Fruit fly (Drosophila melanogaster) whole organism, embryonic: ENCODE results near the gene CG5290.
A peak's percentile ranks its signal among the peaks of the same experiment; 100 is the strongest.

ENCODE experiments used
- CG11093 ChIP-seq: fragments of 200-800 bp; sonication (Bioruptor generic); IDR thresholded peaks from 3 replicates; pipeline ENCODE4 v1.3.6; 2022; ENCODE audit warnings: missing biosample characterization, missing genetic modification characterization
- CG11247 ChIP-seq: fragments of 200-800 bp; sonication (Bioruptor generic); IDR thresholded peaks from 2 replicates; pipeline ENCODE4 v1.3.6; 2022; ENCODE audit warnings: missing biosample characterization, missing genetic modification characterization
- CG17186 ChIP-seq: fragments of 200-800 bp; sonication (Bioruptor generic); optimal IDR thresholded peaks from 3 replicates; lab custom pipeline; 2017; ENCODE audit warnings: missing biosample characterization, missing genetic modification reagents, missing genetic modification characterization
- CG3065 ChIP-seq: fragments of 200-800 bp; sonication (Bioruptor generic); optimal IDR thresholded peaks from 2 replicates; lab custom pipeline; 2016; ENCODE audit warnings: missing biosample characterization, missing genetic modification characterization
- CG31388 ChIP-seq: fragments of 200-800 bp; sonication (Bioruptor generic); optimal IDR thresholded peaks from 2 replicates; lab custom pipeline; 2016; ENCODE audit warnings: missing biosample characterization, missing genetic modification characterization
- CG3163 ChIP-seq: fragments of 200-800 bp; sonication (Bioruptor generic); optimal IDR thresholded peaks from 3 replicates; lab custom pipeline; 2016; ENCODE audit warnings: missing biosample characterization, missing genetic modification characterization
- CG4328 ChIP-seq: fragments of 200-800 bp; sonication (Bioruptor generic); optimal IDR thresholded peaks from 3 replicates; lab custom pipeline; 2017; ENCODE audit warnings: missing biosample characterization, missing genetic modification reagents, missing genetic modification characterization
- CG5953 ChIP-seq: fragments of 200-800 bp; sonication (Bioruptor generic); IDR thresholded peaks from 2 replicates; pipeline ENCODE4 v1.3.6; 2022; ENCODE audit warnings: missing biosample characterization, missing genetic modification characterization
- CG8944 ChIP-seq: fragments of 200-800 bp; sonication (Bioruptor generic); optimal IDR thresholded peaks from 3 replicates; lab custom pipeline; 2016; ENCODE audit warnings: missing biosample characterization, missing genetic modification characterization
- CkIIα-i1 ChIP-seq: fragments of 200-800 bp; sonication (Bioruptor generic); IDR thresholded peaks from 2 replicates; pipeline ENCODE4 v1.3.6; 2022; ENCODE audit warnings: missing biosample characterization, missing genetic modification characterization
- Dfd ChIP-seq, 2 experiments: fragments of >200 bp; optimal IDR thresholded peaks; 2 replicates each; lab custom pipeline; 2017; ENCODE audit warnings: missing biosample characterization in 2 of 2, missing genetic modification characterization in 2 of 2
- Doc3 ChIP-seq: fragments of 200-800 bp; sonication (Bioruptor generic); IDR thresholded peaks from 3 replicates; pipeline ENCODE4 v1.3.6; 2022; ENCODE audit warnings: missing biosample characterization, missing genetic modification characterization; ENCODE audit not compliant: partially characterized antibody
- Eip74EF ChIP-seq, 2 experiments: fragments of 200-800 bp in 1 of 2; fragments of >200 bp in 1 of 2; sonication (Bioruptor generic) in 1 of 2; optimal IDR thresholded peaks; 2 replicates each; lab custom pipeline; 2017 to 2019; ENCODE audit warnings: missing biosample characterization in 2 of 2, missing genetic modification characterization in 2 of 2, mild to moderate bottlenecking in 1 of 2, moderate library complexity in 1 of 2
- Elba2 ChIP-seq: fragments of 200-800 bp; sonication (Bioruptor generic); optimal IDR thresholded peaks from 3 replicates; lab custom pipeline; 2016; ENCODE audit warnings: missing biosample characterization, missing genetic modification characterization
- Ets65A ChIP-seq: fragments of 200-800 bp; sonication (Bioruptor generic); peaks from one replicate; lab custom pipeline; 2016; ENCODE audit warnings: missing biosample characterization, missing genetic modification characterization
- Gug ChIP-seq: fragments of 200-800 bp; sonication (Bioruptor generic); IDR thresholded peaks from 4 replicates; pipeline ENCODE4 v1.3.6; 2022; ENCODE audit warnings: missing biosample characterization, missing genetic modification characterization
- HLH3B ChIP-seq: fragments of 200-800 bp; sonication (Bioruptor generic); IDR thresholded peaks from 2 replicates; pipeline ENCODE4 v1.3.6; 2022; ENCODE audit warnings: missing biosample characterization, missing genetic modification characterization
- Mad ChIP-seq: fragments of 200-800 bp; sonication (Bioruptor generic); optimal IDR thresholded peaks from 2 replicates; lab custom pipeline; 2016; ENCODE audit warnings: missing biosample characterization, missing genetic modification characterization
- Med ChIP-seq: fragments of 200-800 bp; sonication (Bioruptor generic); peaks from one replicate; lab custom pipeline; 2016; ENCODE audit warnings: missing biosample characterization, missing genetic modification characterization, mild to moderate bottlenecking, inconsistent platforms, moderate library complexity
- NFAT ChIP-seq: fragments of 200-800 bp; sonication (Bioruptor generic); IDR thresholded peaks from 2 replicates; pipeline ENCODE4 v1.3.6; 2022; ENCODE audit warnings: missing biosample characterization, missing genetic modification characterization
- Optix ChIP-seq: fragments of 200-800 bp; sonication (Bioruptor generic); IDR thresholded peaks from 3 replicates; pipeline ENCODE4 v1.3.6; 2022; ENCODE audit warnings: missing biosample characterization, missing genetic modification characterization
- Xbp1 ChIP-seq: fragments of 200-800 bp; sonication (Bioruptor generic); optimal IDR thresholded peaks from 3 replicates; lab custom pipeline; 2016; ENCODE audit warnings: missing biosample characterization, mild to moderate bottlenecking, missing genetic modification characterization
- bsh ChIP-seq, 2 experiments: fragments of 200-800 bp; sonication (Bioruptor generic); optimal IDR thresholded peaks; 2 replicates each; lab custom pipeline; 2017 to 2018; ENCODE audit warnings: mild to moderate bottlenecking in 2 of 2, missing biosample characterization in 2 of 2, missing genetic modification characterization in 2 of 2, moderate library complexity in 1 of 2
- btn ChIP-seq: fragments of 200-800 bp; sonication (Bioruptor generic); optimal IDR thresholded peaks from 2 replicates; lab custom pipeline; 2016; ENCODE audit warnings: missing biosample characterization, missing genetic modification characterization
- chinmo ChIP-seq: fragments of 200-800 bp; sonication (Bioruptor generic); IDR thresholded peaks from 4 replicates; pipeline ENCODE4 v1.3.6; 2022; ENCODE audit warnings: missing biosample characterization, missing genetic modification characterization; ENCODE audit not compliant: partially characterized antibody
- cwo ChIP-seq: fragments of 200-800 bp; sonication (Bioruptor generic); optimal IDR thresholded peaks from 3 replicates; lab custom pipeline; 2017; ENCODE audit warnings: missing biosample characterization, missing genetic modification characterization, mild to moderate bottlenecking, moderate library complexity, missing genetic modification reagents
- dysf ChIP-seq: fragments of 200-800 bp; sonication (Bioruptor generic); IDR thresholded peaks from 3 replicates; pipeline ENCODE4 v1.3.6; 2022; ENCODE audit warnings: missing biosample characterization, missing genetic modification characterization
- eyg ChIP-seq: fragments of 200-800 bp; sonication (Bioruptor generic); optimal IDR thresholded peaks from 3 replicates; lab custom pipeline; 2016; ENCODE audit warnings: missing biosample characterization, missing genetic modification characterization
- ftz-f1 ChIP-seq: fragments of 200-800 bp; sonication (Bioruptor generic); optimal IDR thresholded peaks from 2 replicates; lab custom pipeline; 2016; ENCODE audit warnings: missing biosample characterization, missing genetic modification characterization
- lbe ChIP-seq: fragments of 200-800 bp; sonication (Bioruptor generic); optimal IDR thresholded peaks from 2 replicates; lab custom pipeline; 2016; ENCODE audit warnings: missing biosample characterization, mild to moderate bottlenecking, missing genetic modification characterization
- phol ChIP-seq: fragments of 200-800 bp; sonication (Bioruptor generic); optimal IDR thresholded peaks from 3 replicates; lab custom pipeline; 2018; ENCODE audit warnings: missing biosample characterization, mild to moderate bottlenecking, missing genetic modification characterization, moderate library complexity
- sc ChIP-seq, 3 experiments: fragments of >200 bp in 2 of 3; fragments of 200-800 bp in 1 of 3; sonication (Bioruptor generic) in 1 of 3; optimal IDR thresholded peaks; 2 replicates in 2 of 3; 3 replicates in 1 of 3; lab custom pipeline; 2017; ENCODE audit warnings: mild to moderate bottlenecking in 1 of 3, missing biosample characterization in 1 of 3, missing genetic modification characterization in 1 of 3, missing genetic modification reagents in 1 of 3
- zf30C ChIP-seq: fragments of 200-800 bp; sonication (Bioruptor generic); optimal IDR thresholded peaks from 3 replicates; lab custom pipeline; 2018; ENCODE audit warnings: missing biosample characterization, mild to moderate bottlenecking, missing genetic modification characterization

CG5290 gene

dm6 chr3L:17929697-17930581, 17.6 kb upstream of the CG5290 start (continued):
- TF ChIP-seq HLH3B (GFP tag; lab: Robert Waterston, UW) (no peak), zf30C (GFP tag; lab: Kevin White, UChicago) (no peak), CG3163 (GFP tag; lab: Kevin White, UChicago) (peak; percentile 47), phol (tag; lab: Kevin White, UChicago) (no peak), CG5953 (GFP tag; lab: Robert Waterston, UW) (no peak), Optix (GFP tag; lab: Robert Waterston, UW) (no peak), CG17186 (GFP tag; lab: Kevin White, UChicago) (no peak), Elba2 (GFP tag; lab: Kevin White, UChicago) (no peak), Doc3 (no peak), Mad (GFP tag; lab: Kevin White, UChicago) (no peak)

dm6 chr3L:17928106-17928505, 15.7 kb upstream of the CG5290 start:
- TF ChIP-seq sc (optimal IDR thresholded peaks at IDR 0.05; lab: Kevin White, UChicago) = no peak
- TF ChIP-seq sc (GFP tag; optimal IDR thresholded peaks at IDR 0.05; lab: Kevin White, UChicago) = no peak
- no peak for TF ChIP-seq Gug (GFP tag; lab: Robert Waterston, UW)
- no peak for TF ChIP-seq eyg
- TF ChIP-seq Dfd (GFP tag; optimal IDR thresholded peaks at IDR 0.05; lab: Kevin White, UChicago) = no peak
- TF ChIP-seq CG4328 = no peak
- no peak for TF ChIP-seq btn (GFP tag; lab: Kevin White, UChicago)
- TF ChIP-seq CG3163 (GFP tag; lab: Kevin White, UChicago) = no peak
- TF ChIP-seq Ets65A (GFP tag; lab: Kevin White, UChicago) = peak; percentile 74
- no peak for TF ChIP-seq CkIIα-i1 (GFP tag; lab: Robert Waterston, UW)
- TF ChIP-seq ftz-f1 = peak; percentile 69
- no peak for TF ChIP-seq CG3065 (GFP tag; lab: Kevin White, UChicago)
- peak; percentile 20 for TF ChIP-seq Med (GFP tag; lab: Kevin White, UChicago)
- no peak for TF ChIP-seq cwo (GFP tag; lab: Kevin White, UChicago)
- TF ChIP-seq dysf (GFP tag; lab: Robert Waterston, UW) = 0 out of 3 replicates have a peak, but pooled peaks have one; percentile 18
- no peak for TF ChIP-seq Xbp1 (GFP tag; lab: Kevin White, UChicago)
- TF ChIP-seq chinmo (GFP tag; lab: Robert Waterston, UW) = 0 out of 4 replicates have a peak, but pooled peaks have one; percentile 18

dm6 chr3L:17926575-17927276, 14.4 kb upstream of the CG5290 start:
- TF ChIP-seq CG11247 (GFP tag; lab: Robert Waterston, UW) = no peak
- peak in 1 of 2 experiments; percentile 20 for TF ChIP-seq bsh (GFP tag; optimal IDR thresholded peaks at IDR 0.05; lab: Kevin White, UChicago)

- TF ChIP-seq NFAT (GFP tag; lab: Robert Waterston, UW) = no peak
- TF ChIP-seq Eip74EF (GFP tag; optimal IDR thresholded peaks at IDR 0.05; lab: Kevin White, UChicago) = no peak
- TF ChIP-seq CG8944 = no peak
- TF ChIP-seq CG11093 = no peak
- peak; percentile 39 for TF ChIP-seq lbe (GFP tag; lab: Kevin White, UChicago)
- no peak for TF ChIP-seq CG31388 (GFP tag; lab: Kevin White, UChicago)
These were observed 12.9 kb upstream of the CG5290 start for dm6 chr3L:17925180-17925753.
